Worm (Caenorhabditis elegans) whole organism, L1 larva: Measurements from ENCODE around the gene F08G2.4.

Experiments used
- C04F5.9 ChIP-seq: sonication (generic microtip); optimal IDR thresholded peaks from 2 replicates; lab custom pipeline; 2016; ENCODE audit warnings: missing genetic modification characterization, missing compliant biosample characterization
- Y116A8C.19 ChIP-seq: sonication (generic microtip); optimal IDR thresholded peaks from 2 replicates; lab custom pipeline; 2016; ENCODE audit warnings: missing compliant biosample characterization, missing genetic modification characterization, borderline replicate concordance
- alr-1 ChIP-seq: fragments of 200-800 bp; sonication (Bioruptor generic); optimal IDR thresholded peaks from 2 replicates; lab custom pipeline; 2018; ENCODE audit warnings: borderline replicate concordance, mild to moderate bottlenecking, missing genetic modification characterization, missing compliant biosample characterization
- ama-1 ChIP-seq: fragments of 150-350 bp; optimal IDR thresholded peaks from 2 replicates; lab custom pipeline; 2014
- ceh-82 ChIP-seq, 3 experiments: fragments of 150-350 bp in 1 of 3; sonication (generic microtip) in 2 of 3; optimal IDR thresholded peaks; 2 replicates each; lab custom pipeline; 2014 to 2017; ENCODE audit warnings: missing biosample characterization in 3 of 3, missing genetic modification characterization in 3 of 3
- ceh-88 ChIP-seq: fragments of 200-800 bp; sonication (Bioruptor generic); IDR thresholded peaks from 2 replicates; pipeline ENCODE4 v1.3.6; 2022; ENCODE audit warnings: missing genetic modification characterization, missing compliant biosample characterization
- ceh-90 ChIP-seq: sonication (generic microtip); optimal IDR thresholded peaks from 2 replicates; lab custom pipeline; 2016; ENCODE audit warnings: missing genetic modification characterization, missing compliant biosample characterization
- dsc-1 ChIP-seq: sonication (generic microtip); optimal IDR thresholded peaks from 2 replicates; lab custom pipeline; 2016; ENCODE audit warnings: mild to moderate bottlenecking, missing genetic modification characterization, missing compliant biosample characterization
- efl-1 ChIP-seq, 4 experiments: fragments of 150-350 bp; optimal IDR thresholded peaks in 3 of 4; peaks in 1 of 4; 1 replicate in 1 of 4; 2 replicates in 3 of 4; lab custom pipeline; 2014; ENCODE audit warnings: missing biosample characterization in 2 of 4, missing genetic modification characterization in 2 of 4, missing genetic modification reagents in 2 of 4
- elt-2 ChIP-seq: sonication (generic microtip); optimal IDR thresholded peaks from 2 replicates; lab custom pipeline; 2016; ENCODE audit warnings: missing genetic modification characterization, mild to moderate bottlenecking, inconsistent platforms, missing compliant biosample characterization, missing genetic modification reagents
- hlh-17 ChIP-seq: fragments of 200-800 bp; sonication (Bioruptor generic); optimal IDR thresholded peaks from 2 replicates; lab custom pipeline; 2018; ENCODE audit warnings: missing genetic modification characterization, mild to moderate bottlenecking, missing compliant biosample characterization, moderate library complexity, borderline replicate concordance
- irx-1 ChIP-seq: sonication (generic microtip); optimal IDR thresholded peaks from 2 replicates; lab custom pipeline; 2016; ENCODE audit warnings: missing genetic modification characterization, missing compliant biosample characterization
- isw-1 ChIP-seq: fragments of 200-800 bp; sonication (Bioruptor generic); IDR thresholded peaks from 2 replicates; pipeline ENCODE4 v1.3.6; 2022; ENCODE audit warnings: missing genetic modification characterization, missing compliant biosample characterization
- jun-1 ChIP-seq: fragments of 150-350 bp; optimal IDR thresholded peaks from 2 replicates; lab custom pipeline; 2014; ENCODE audit warnings: missing biosample characterization, missing genetic modification reagents, missing genetic modification characterization
- lin-35 ChIP-seq, 2 experiments: fragments of 150-350 bp; optimal IDR thresholded peaks; 2 replicates each; lab custom pipeline; 2014; ENCODE audit warnings: missing biosample characterization in 2 of 2, missing genetic modification characterization in 2 of 2, missing genetic modification reagents in 2 of 2
- lin-39 ChIP-seq: fragments of 150-350 bp; optimal IDR thresholded peaks from 2 replicates; lab custom pipeline; 2014; ENCODE audit warnings: missing biosample characterization, missing genetic modification reagents, missing genetic modification characterization
- mdl-1 ChIP-seq, 2 experiments: fragments of 150-350 bp; optimal IDR thresholded peaks; 2 replicates each; lab custom pipeline; 2014 to 2017; ENCODE audit warnings: missing biosample characterization in 2 of 2, missing genetic modification characterization in 2 of 2, inconsistent platforms in 1 of 2
- nhr-71 ChIP-seq: sonication (generic microtip); optimal IDR thresholded peaks from 2 replicates; lab custom pipeline; 2016; ENCODE audit warnings: mild to moderate bottlenecking, missing genetic modification characterization, moderate library complexity, missing compliant biosample characterization
- nhr-77 ChIP-seq: fragments of 150-350 bp; optimal IDR thresholded peaks from 2 replicates; lab custom pipeline; 2014; ENCODE audit warnings: missing biosample characterization, missing genetic modification characterization
- nhr-85 ChIP-seq: sonication (generic microtip); peaks from one replicate; lab custom pipeline; 2016; ENCODE audit warnings: missing genetic modification characterization, inconsistent platforms, missing compliant biosample characterization
- pax-3 ChIP-seq: fragments of 200-800 bp; sonication (Bioruptor generic); optimal IDR thresholded peaks from 2 replicates; lab custom pipeline; 2018; ENCODE audit warnings: mild to moderate bottlenecking, missing genetic modification characterization, moderate library complexity, missing compliant biosample characterization
- skn-1 ChIP-seq: fragments of 150-350 bp; optimal IDR thresholded peaks from 2 replicates; lab custom pipeline; 2014; ENCODE audit warnings: missing biosample characterization, missing genetic modification characterization
- snpc-4 ChIP-seq: fragments of 150-350 bp; optimal IDR thresholded peaks from 2 replicates; lab custom pipeline; 2014; ENCODE audit warnings: missing biosample characterization, missing genetic modification characterization
- sox-4 ChIP-seq: sonication (generic microtip); optimal IDR thresholded peaks from 2 replicates; lab custom pipeline; 2016; ENCODE audit warnings: missing genetic modification characterization, missing compliant biosample characterization
- sptf-1 ChIP-seq: fragments of 150-350 bp; optimal IDR thresholded peaks from 2 replicates; lab custom pipeline; 2014; ENCODE audit warnings: missing biosample characterization, missing genetic modification characterization
- sup-37 ChIP-seq: fragments of 200-800 bp; sonication (Bioruptor generic); optimal IDR thresholded peaks from 2 replicates; lab custom pipeline; 2018; ENCODE audit warnings: mild to moderate bottlenecking, missing genetic modification characterization, missing compliant biosample characterization
- tbx-2 ChIP-seq: sonication (generic microtip); optimal IDR thresholded peaks from 2 replicates; lab custom pipeline; 2016; ENCODE audit warnings: missing genetic modification characterization, missing compliant biosample characterization
- unc-130 ChIP-seq: fragments of 150-350 bp; optimal IDR thresholded peaks from 2 replicates; lab custom pipeline; 2017; ENCODE audit warnings: missing biosample characterization, missing genetic modification characterization, inconsistent platforms
- unc-30 ChIP-seq: sonication (generic microtip); optimal IDR thresholded peaks from 2 replicates; lab custom pipeline; 2017; ENCODE audit warnings: missing biosample characterization, missing genetic modification characterization
- unc-86 ChIP-seq: sonication (generic microtip); optimal IDR thresholded peaks from 2 replicates; lab custom pipeline; 2016; ENCODE audit warnings: missing genetic modification characterization, missing compliant biosample characterization
- ztf-11 ChIP-seq, 2 experiments: sonication (generic microtip); optimal IDR thresholded peaks; 2 replicates each; lab custom pipeline; 2016 to 2017; ENCODE audit warnings: missing genetic modification characterization in 2 of 2, missing biosample characterization in 1 of 2, missing compliant biosample characterization in 1 of 2

F08G2.4 gene

DNA sequence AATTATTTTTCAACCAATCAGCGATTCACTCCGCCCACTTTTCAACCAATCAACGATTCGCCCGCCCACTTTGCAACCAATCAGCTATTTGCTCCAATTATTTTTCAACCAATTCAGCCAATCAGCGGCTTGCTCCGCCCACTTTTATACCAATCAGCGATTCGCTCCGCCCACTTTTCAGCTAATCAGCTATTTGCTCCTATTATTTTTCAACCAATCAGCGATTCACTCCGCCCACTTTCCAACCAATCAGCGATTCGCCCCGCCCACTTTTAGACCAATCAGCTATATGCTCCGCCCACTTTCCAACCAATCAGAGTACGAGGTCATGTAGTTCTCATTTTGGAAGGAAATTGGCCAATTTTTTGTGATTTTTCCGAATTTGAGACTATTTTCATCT is 24.9 kb downstream of the F08G2.4 start:
- TF ChIP-seq sox-4 (tag; lab: Kevin White, UChicago) (no peak), irx-1 (tag; lab: Kevin White, UChicago) (no peak), snpc-4 (tag; lab: Kevin White, UChicago) (no peak), ceh-88 (GFP tag; lab: Robert Waterston, UW) (no peak), sup-37 (GFP tag; lab: Kevin White, UChicago) (no peak), Y116A8C.19 (tag; lab: Kevin White, UChicago) (no peak), nhr-77 (tag; lab: Kevin White, UChicago) (no peak), nhr-71 (tag; lab: Kevin White, UChicago) (no peak), tbx-2 (tag; lab: Kevin White, UChicago) (no peak), ztf-11 (tag; optimal IDR thresholded peaks at IDR 0.05; lab: Kevin White, UChicago) (no peak), lin-39 (tag; lab: Kevin White, UChicago) (no peak), hlh-17 (GFP tag; lab: Kevin White, UChicago) (no peak), isw-1 (GFP tag; lab: Robert Waterston, UW) (no peak), pax-3 (tag; lab: Kevin White, UChicago) (no peak)

DNA sequence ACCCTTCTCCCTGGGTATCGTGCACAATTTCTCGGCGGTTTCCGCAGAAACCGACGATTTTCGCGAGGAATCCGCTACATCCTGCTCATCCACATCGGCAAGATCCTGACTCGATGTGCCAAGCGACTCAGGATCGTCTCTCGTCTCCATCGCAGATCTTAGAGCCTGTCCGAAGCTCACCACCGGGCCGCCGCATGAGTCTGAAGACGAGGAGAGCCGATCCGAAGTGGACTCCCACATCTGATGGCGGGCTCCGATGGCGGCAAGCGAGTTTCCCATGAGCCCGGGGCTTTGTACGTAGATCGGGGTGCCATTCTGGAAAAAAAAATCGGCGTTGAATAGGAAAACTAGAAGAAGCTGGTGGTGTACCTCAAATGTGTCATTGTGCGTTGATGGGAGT is 27.9 kb downstream of the F08G2.4 start:
- peak; percentile 19 for TF ChIP-seq nhr-85
- no peak for TF ChIP-seq dsc-1 (tag; lab: Kevin White, UChicago)
- TF ChIP-seq efl-1 (optimal IDR thresholded peaks at IDR 0.05; lab: Kevin White, UChicago), result no peak
- TF ChIP-seq efl-1 (GFP tag; optimal IDR thresholded peaks at IDR 0.05 in 1 of 2; lab: Kevin White, UChicago), result peak in 1 of 2 experiments; percentile 40

DNA sequence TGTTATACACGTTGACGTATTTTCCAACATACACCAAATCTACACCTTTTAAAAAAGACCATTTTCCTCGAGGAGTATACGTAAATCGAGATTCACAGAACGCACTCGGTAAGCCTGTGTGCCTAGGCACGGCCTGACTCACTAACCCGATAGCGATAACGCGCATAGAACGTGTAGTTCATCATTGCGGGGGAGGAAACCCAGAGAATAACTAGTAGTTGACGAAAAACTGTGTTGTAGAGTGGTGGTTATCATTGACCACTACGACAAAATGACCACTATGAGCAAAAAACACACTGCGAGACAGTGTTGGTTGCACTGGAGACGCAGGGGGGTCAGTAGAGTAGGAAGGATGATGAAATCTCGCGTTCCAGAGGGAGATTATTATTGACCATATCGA is 29.4 kb downstream of the F08G2.4 start:
- TF ChIP-seq efl-1 (optimal IDR thresholded peaks at IDR 0.05; lab: Kevin White, UChicago) (no peak), efl-1 (GFP tag; optimal IDR thresholded peaks at IDR 0.05 in 1 of 2; lab: Kevin White, UChicago) (peak in 1 of 2 experiments; percentile 80), jun-1 (tag; lab: Kevin White, UChicago) (peak; percentile 40), unc-30 (tag; lab: Kevin White, UChicago) (no peak), ceh-82 (tag; optimal IDR thresholded peaks at IDR 0.05; lab: Kevin White, UChicago) (no peak), elt-2 (peak; percentile 16)

DNA sequence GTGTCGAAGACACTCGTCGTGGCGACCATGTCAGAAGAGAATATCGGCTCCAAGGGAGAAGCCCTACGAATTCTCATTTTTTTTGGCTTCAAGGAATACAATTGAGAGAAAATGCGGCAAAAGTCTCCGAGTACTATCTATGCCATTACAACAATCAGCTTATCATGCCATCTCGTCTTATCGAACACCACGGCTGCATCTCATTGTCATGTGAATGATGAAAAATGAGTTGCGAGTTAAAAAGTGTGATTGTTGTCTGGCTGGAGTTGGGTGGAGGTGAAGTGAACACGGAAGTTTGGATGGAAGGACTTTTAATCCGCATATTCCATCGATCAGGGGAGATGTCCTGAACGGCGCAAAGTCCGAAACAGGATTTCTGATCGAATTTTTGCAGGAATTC is 30.5 kb downstream of the F08G2.4 start:
- TF ChIP-seq unc-130 (no peak), sptf-1 (tag; lab: Kevin White, UChicago) (no peak), nhr-77 (tag; lab: Kevin White, UChicago) (no peak), nhr-85 (peak; percentile 50), unc-86 (tag; lab: Kevin White, UChicago) (no peak), ztf-11 (tag; optimal IDR thresholded peaks at IDR 0.05; lab: Kevin White, UChicago) (no peak), C04F5.9 (tag; lab: Kevin White, UChicago) (no peak), mdl-1 (tag; optimal IDR thresholded peaks at IDR 0.05; lab: Kevin White, UChicago) (peak in 1 of 2 experiments; percentile 14), ceh-82 (tag; optimal IDR thresholded peaks at IDR 0.05; lab: Kevin White, UChicago) (no peak), skn-1 (tag; lab: Kevin White, UChicago) (no peak), efl-1 (optimal IDR thresholded peaks at IDR 0.05; lab: Kevin White, UChicago) (no peak), efl-1 (GFP tag; optimal IDR thresholded peaks at IDR 0.05 in 1 of 2; lab: Kevin White, UChicago) (peak in 1 of 2 experiments; percentile 86), alr-1 (tag; lab: Kevin White, UChicago) (no peak), lin-35 (GFP tag; optimal IDR thresholded peaks at IDR 0.05; lab: Kevin White, UChicago) (peak in 1 of 2 experiments; percentile 38), irx-1 (tag; lab: Kevin White, UChicago) (no peak), elt-2 (peak; percentile 51), ceh-90 (tag; lab: Kevin White, UChicago) (no peak)
- TF ChIP-seq, all 84 proteins: peak for 5

DNA sequence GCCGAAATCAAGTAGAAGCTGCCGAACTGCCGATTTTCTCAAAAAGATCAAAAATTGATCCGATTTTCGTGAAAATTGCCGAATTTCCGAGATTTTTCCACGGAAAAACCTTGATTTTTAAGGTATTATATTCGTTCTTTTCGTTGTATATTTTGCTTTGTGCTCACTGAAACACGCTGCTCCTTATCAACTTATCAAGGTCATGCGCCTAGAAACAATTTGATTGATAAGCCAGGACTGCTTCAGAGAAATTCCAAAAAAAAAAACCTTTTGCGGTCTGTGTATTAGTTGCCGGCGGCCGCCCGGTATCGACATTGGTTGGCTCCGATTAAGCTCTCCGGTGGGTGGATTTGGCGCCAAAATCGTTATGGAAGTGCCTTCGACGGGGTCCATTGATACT is 32.1 kb downstream of the F08G2.4 start:
- TF ChIP-seq elt-2 (peak; percentile 28), ama-1 (no peak)
